Worm (Caenorhabditis elegans) whole organism, L3 larva: ENCODE measurements around the gene Y49F6C.2.

Source experiments
- ZK546.5 ChIP-seq: sonication (generic microtip); optimal IDR thresholded peaks from 2 replicates; lab custom pipeline; 2017; ENCODE audit warnings: missing biosample characterization, missing genetic modification characterization
- ama-1 ChIP-seq: fragments of 150-350 bp; optimal IDR thresholded peaks from 2 replicates; lab custom pipeline; 2018
- ceh-28 ChIP-seq: fragments of 150-350 bp; optimal IDR thresholded peaks from 2 replicates; lab custom pipeline; 2014; ENCODE audit warnings: missing biosample characterization, missing genetic modification reagents, missing genetic modification characterization
- ceh-82 ChIP-seq: fragments of 150-350 bp; optimal IDR thresholded peaks from 2 replicates; lab custom pipeline; 2014; ENCODE audit warnings: missing biosample characterization, missing genetic modification characterization
- ceh-9 ChIP-seq: sonication (generic microtip); optimal IDR thresholded peaks from 2 replicates; lab custom pipeline; 2018; ENCODE audit warnings: missing biosample characterization, missing genetic modification characterization
- daf-12 ChIP-seq: fragments of 150-350 bp; optimal IDR thresholded peaks from 2 replicates; lab custom pipeline; 2014; ENCODE audit warnings: missing biosample characterization, missing genetic modification reagents, missing genetic modification characterization
- egl-5 ChIP-seq: fragments of 150-350 bp; optimal IDR thresholded peaks from 2 replicates; lab custom pipeline; 2017; ENCODE audit warnings: missing biosample characterization, missing genetic modification reagents, missing genetic modification characterization, inconsistent platforms
- elt-3 ChIP-seq, 3 experiments: fragments of 150-350 bp in 1 of 3; sonication (generic microtip) in 2 of 3; optimal IDR thresholded peaks; 2 replicates in 2 of 3; 4 replicates in 1 of 3; lab custom pipeline; 2014 to 2017; ENCODE audit warnings: missing biosample characterization in 3 of 3, missing genetic modification characterization in 3 of 3
- jun-1 ChIP-seq: fragments of 150-350 bp; optimal IDR thresholded peaks from 2 replicates; lab custom pipeline; 2014; ENCODE audit warnings: missing biosample characterization, missing genetic modification reagents, missing genetic modification characterization
- lin-15B ChIP-seq: fragments of 150-350 bp; optimal IDR thresholded peaks from 2 replicates; lab custom pipeline; 2014; ENCODE audit warnings: missing biosample characterization, missing genetic modification characterization
- lsy-12 ChIP-seq: sonication (generic microtip); optimal IDR thresholded peaks from 2 replicates; lab custom pipeline; 2016; ENCODE audit warnings: mild to moderate bottlenecking, missing genetic modification characterization, missing compliant biosample characterization
- mdl-1 ChIP-seq: fragments of 150-350 bp; optimal IDR thresholded peaks from 2 replicates; lab custom pipeline; 2014; ENCODE audit warnings: missing biosample characterization, missing genetic modification characterization
- mml-1 ChIP-seq: fragments of 150-350 bp; sonication (generic microtip); optimal IDR thresholded peaks from 3 replicates; lab custom pipeline; 2014; ENCODE audit warnings: missing biosample characterization, missing genetic modification characterization
- nhr-11 ChIP-seq: fragments of 150-350 bp; optimal IDR thresholded peaks from 2 replicates; lab custom pipeline; 2014; ENCODE audit warnings: missing biosample characterization, missing genetic modification characterization
- nhr-23 ChIP-seq: fragments of 150-350 bp; optimal IDR thresholded peaks from 2 replicates; lab custom pipeline; 2014; ENCODE audit warnings: missing biosample characterization, missing genetic modification reagents, missing genetic modification characterization
- nhr-237 ChIP-seq: fragments of 150-350 bp; optimal IDR thresholded peaks from 2 replicates; lab custom pipeline; 2014; ENCODE audit warnings: missing biosample characterization, missing genetic modification characterization
- nhr-25 ChIP-seq: sonication (generic microtip); optimal IDR thresholded peaks from 2 replicates; lab custom pipeline; 2017; ENCODE audit warnings: missing biosample characterization, missing genetic modification characterization
- nhr-28 ChIP-seq: fragments of 150-350 bp; optimal IDR thresholded peaks from 2 replicates; lab custom pipeline; 2014; ENCODE audit warnings: missing biosample characterization, missing genetic modification characterization
- nhr-43 ChIP-seq: sonication (generic microtip); optimal IDR thresholded peaks from 2 replicates; lab custom pipeline; 2016; ENCODE audit warnings: mild to moderate bottlenecking, missing genetic modification characterization, missing compliant biosample characterization; ENCODE audit not compliant: poor library complexity, severe bottlenecking
- nhr-76 ChIP-seq: fragments of 150-350 bp; sonication (generic microtip); optimal IDR thresholded peaks from 5 replicates; lab custom pipeline; 2014; ENCODE audit warnings: missing biosample characterization, missing genetic modification characterization
- nhr-77 ChIP-seq: fragments of 150-350 bp; optimal IDR thresholded peaks from 2 replicates; lab custom pipeline; 2014; ENCODE audit warnings: missing biosample characterization, missing genetic modification characterization
- pha-4 ChIP-seq: fragments of 150-350 bp; optimal IDR thresholded peaks from 2 replicates; lab custom pipeline; 2014; ENCODE audit warnings: missing biosample characterization, missing genetic modification reagents, missing genetic modification characterization
- pqm-1 ChIP-seq: fragments of 150-350 bp; optimal IDR thresholded peaks from 2 replicates; lab custom pipeline; 2017; ENCODE audit warnings: missing biosample characterization, missing genetic modification characterization, inconsistent platforms
- sea-2 ChIP-seq: fragments of 150-350 bp; sonication (generic microtip); optimal IDR thresholded peaks from 4 replicates; lab custom pipeline; 2014; ENCODE audit warnings: missing biosample characterization, missing genetic modification reagents, missing genetic modification characterization
- skn-1 ChIP-seq: fragments of 150-350 bp; optimal IDR thresholded peaks from 2 replicates; lab custom pipeline; 2014; ENCODE audit warnings: missing biosample characterization, missing genetic modification characterization
- snpc-4 ChIP-seq: fragments of 150-350 bp; optimal IDR thresholded peaks from 2 replicates; lab custom pipeline; 2014; ENCODE audit warnings: missing biosample characterization, missing genetic modification characterization
- tbx-2 ChIP-seq: sonication (generic microtip); optimal IDR thresholded peaks from 2 replicates; lab custom pipeline; 2016; ENCODE audit warnings: mild to moderate bottlenecking, missing genetic modification characterization, missing compliant biosample characterization
- unc-39 ChIP-seq: sonication (generic microtip); optimal IDR thresholded peaks from 4 replicates; lab custom pipeline; 2017; ENCODE audit warnings: missing biosample characterization, missing genetic modification characterization
- unc-62 ChIP-seq: fragments of 150-350 bp; sonication (generic microtip); optimal IDR thresholded peaks from 4 replicates; lab custom pipeline; 2014; ENCODE audit warnings: missing biosample characterization, missing genetic modification reagents, missing genetic modification characterization
- zag-1 ChIP-seq: fragments of 150-350 bp; optimal IDR thresholded peaks from 2 replicates; lab custom pipeline; 2014; ENCODE audit warnings: missing biosample characterization, missing genetic modification characterization

Gene Y49F6C.2

DNA sequence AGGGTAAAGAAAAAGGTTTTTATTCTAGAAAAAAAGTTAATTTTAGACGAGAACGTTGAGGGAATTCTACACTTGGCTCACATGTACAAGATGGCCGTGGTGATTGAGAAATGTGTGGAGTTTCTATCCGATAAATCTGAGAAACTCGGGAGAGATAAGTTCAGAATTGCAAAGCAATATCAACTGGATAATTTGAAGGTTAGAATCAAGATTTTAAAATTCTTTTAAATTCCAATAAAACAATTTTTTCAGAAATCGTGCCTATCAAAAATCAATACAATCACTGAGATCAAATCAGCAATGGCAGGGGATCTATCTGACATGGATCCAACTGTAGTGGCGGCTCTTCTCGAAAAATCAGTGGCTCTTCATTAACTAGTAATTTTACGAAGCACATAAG lies at the start of gene Y49F6C.2:
Y49F6C.2 (plus strand) TSS at position 301 of the 400 bp plus-strand sequence.
- TF ChIP-seq nhr-237, result no peak
- TF ChIP-seq ceh-9 (tag; lab: Kevin White, UChicago), result no peak
- TF ChIP-seq nhr-28 (tag; lab: Kevin White, UChicago), result no peak
- no peak for TF ChIP-seq jun-1 (tag; lab: Kevin White, UChicago)
- TF ChIP-seq lsy-12 (tag; lab: Kevin White, UChicago), result no peak
- TF ChIP-seq nhr-76, result no peak
- TF ChIP-seq mdl-1 (tag; lab: Kevin White, UChicago), result no peak
- no peak for TF ChIP-seq egl-5 (tag; lab: Kevin White, UChicago)
- no peak for TF ChIP-seq nhr-43 (tag; lab: Kevin White, UChicago)
- no peak for TF ChIP-seq unc-39 (tag; lab: Kevin White, UChicago)
- no peak for TF ChIP-seq sea-2 (GFP tag; lab: Kevin White, UChicago)
- TF ChIP-seq elt-3 (tag; optimal IDR thresholded peaks at IDR 0.05; lab: Kevin White, UChicago), result no peak
- TF ChIP-seq pha-4, result no peak
- TF ChIP-seq skn-1 (tag; lab: Kevin White, UChicago), result no peak
- TF ChIP-seq zag-1 (tag; lab: Kevin White, UChicago), result no peak
- TF ChIP-seq nhr-11 (tag; lab: Kevin White, UChicago), result no peak
- no peak for TF ChIP-seq mml-1 (tag; lab: Kevin White, UChicago)
- TF ChIP-seq nhr-77 (tag; lab: Kevin White, UChicago), result no peak
- TF ChIP-seq ama-1 (lab: Kevin White, UChicago), result no peak
- TF ChIP-seq lin-15B (tag; lab: Kevin White, UChicago), result no peak

DNA sequence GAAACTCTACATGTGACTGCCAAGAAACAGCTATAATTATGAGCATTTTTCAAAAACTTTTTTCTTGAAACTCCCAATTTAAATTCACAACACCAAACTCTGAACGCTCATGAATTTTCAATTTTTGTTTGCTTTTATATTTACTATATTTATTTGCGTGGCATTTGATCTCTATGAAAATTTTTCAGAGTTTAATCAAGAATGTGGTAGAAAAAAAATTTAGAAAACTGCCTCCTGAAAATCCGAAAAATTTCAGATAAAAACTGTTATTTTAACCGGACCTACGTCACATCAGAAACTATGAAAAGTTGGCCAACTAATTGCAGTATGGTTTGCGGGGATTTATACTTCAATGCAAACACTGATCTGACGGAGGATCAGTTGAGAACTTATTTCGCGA lies 46.3 kb upstream of the Y49F6C.2 start, which contains the start of gene irld-27:
irld-27 (plus strand) TSS at position 301 of the 400 bp plus-strand sequence.
- TF ChIP-seq ceh-9 (tag; lab: Kevin White, UChicago), result no peak
- no peak for TF ChIP-seq nhr-25 (tag; lab: Kevin White, UChicago)
- TF ChIP-seq nhr-11 (tag; lab: Kevin White, UChicago), result no peak
- TF ChIP-seq ZK546.5 (tag; lab: Kevin White, UChicago), result no peak
- TF ChIP-seq lsy-12 (tag; lab: Kevin White, UChicago), result no peak
- no peak for TF ChIP-seq nhr-43 (tag; lab: Kevin White, UChicago)
- TF ChIP-seq nhr-23 (tag; lab: Kevin White, UChicago), result no peak
- TF ChIP-seq pqm-1, result no peak
- no peak for TF ChIP-seq ceh-28 (tag; lab: Kevin White, UChicago)
- TF ChIP-seq tbx-2 (tag; lab: Kevin White, UChicago), result no peak
- TF ChIP-seq egl-5 (tag; lab: Kevin White, UChicago), result no peak
- TF ChIP-seq nhr-77 (tag; lab: Kevin White, UChicago), result no peak
- no peak for TF ChIP-seq nhr-28 (tag; lab: Kevin White, UChicago)

DNA sequence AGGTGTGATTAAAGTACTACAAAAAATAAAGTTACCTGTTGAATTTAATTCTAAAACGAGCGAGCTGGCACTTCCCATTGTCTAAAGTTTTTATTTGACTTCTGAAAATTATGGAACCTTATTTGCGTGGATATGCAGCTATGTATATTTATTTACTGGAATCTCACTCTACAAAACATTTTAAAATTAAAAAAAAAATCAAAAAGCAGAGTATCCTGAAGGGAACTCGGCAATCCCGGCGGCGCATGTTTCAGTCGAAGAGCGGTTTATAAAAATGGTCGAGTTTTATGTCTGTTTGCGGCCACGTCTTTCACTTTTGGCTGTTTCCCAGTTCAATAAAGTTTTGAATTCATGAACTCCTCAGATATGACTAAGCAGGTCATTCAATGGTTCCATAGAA lies 41.3 kb upstream of the Y49F6C.2 start, which contains the start of gene F14D2.19:
F14D2.19 (minus strand) TSS at position 101 of the 400 bp plus-strand sequence.
- TF ChIP-seq ceh-82 (tag; lab: Kevin White, UChicago), result no peak
- TF ChIP-seq nhr-11 (tag; lab: Kevin White, UChicago), result no peak
- TF ChIP-seq nhr-76, result no peak
- TF ChIP-seq snpc-4 (tag; lab: Kevin White, UChicago), result no peak
- no peak for TF ChIP-seq elt-3 (tag; optimal IDR thresholded peaks at IDR 0.05; lab: Kevin White, UChicago)
- TF ChIP-seq ZK546.5 (tag; lab: Kevin White, UChicago), result no peak
- TF ChIP-seq jun-1 (tag; lab: Kevin White, UChicago), result no peak
- TF ChIP-seq mml-1 (tag; lab: Kevin White, UChicago), result no peak
- TF ChIP-seq sea-2 (GFP tag; lab: Kevin White, UChicago), result no peak
- TF ChIP-seq nhr-25 (tag; lab: Kevin White, UChicago), result no peak
- no peak for TF ChIP-seq nhr-237
- TF ChIP-seq, all 47 proteins: peak for 0

DNA sequence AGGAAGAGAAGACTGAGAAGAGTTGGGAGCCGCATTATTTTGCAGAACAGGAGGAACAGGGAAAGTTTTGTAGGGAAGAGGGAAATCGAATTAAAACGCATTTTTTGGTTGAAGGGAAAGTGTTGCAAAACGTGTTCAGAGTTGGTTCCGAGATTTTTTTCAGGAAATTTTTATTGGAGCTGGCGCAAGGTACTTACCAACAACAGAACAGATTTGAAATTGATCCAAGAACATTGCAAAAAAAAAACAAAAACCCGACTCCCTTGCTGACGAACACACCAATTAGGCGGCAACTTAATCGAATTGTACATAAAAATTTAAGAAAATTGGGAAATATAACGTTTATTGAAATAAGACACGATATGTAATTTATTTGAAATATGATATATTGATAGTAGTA lies 39.8 kb upstream of the Y49F6C.2 start, which contains the start of gene F14D2.7:
F14D2.7 (minus strand) TSS at position 101 of the 400 bp plus-strand sequence.
- TF ChIP-seq unc-62 (GFP tag; lab: Kevin White, UChicago) (no peak), daf-12 (no peak), ceh-9 (tag; lab: Kevin White, UChicago) (no peak), egl-5 (tag; lab: Kevin White, UChicago) (no peak), snpc-4 (tag; lab: Kevin White, UChicago) (no peak), zag-1 (tag; lab: Kevin White, UChicago) (no peak)

DNA sequence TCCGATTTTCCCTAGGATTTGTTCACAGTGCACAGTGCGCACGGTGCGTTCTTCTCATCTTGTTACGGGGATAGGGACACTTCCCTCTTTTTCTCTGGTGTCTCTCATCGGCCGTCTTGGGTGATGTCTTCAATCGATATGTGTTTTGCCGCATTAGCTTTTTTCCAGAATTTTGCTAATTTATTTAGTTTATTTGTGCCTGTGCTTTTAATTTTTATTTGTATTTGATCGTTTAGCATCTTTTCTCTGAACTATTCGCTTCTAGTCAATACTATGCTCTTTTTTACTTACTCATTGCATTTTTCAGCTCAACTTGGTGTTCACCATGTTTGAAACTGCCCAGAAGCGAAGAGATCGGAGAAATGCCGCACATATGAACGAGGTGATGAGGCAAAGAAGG lies 38.1 kb upstream of the Y49F6C.2 start, which contains the start of gene F14D2.5:
F14D2.5 (plus strand) TSS at position 301 of the 400 bp plus-strand sequence.
- TF ChIP-seq tbx-2 (tag; lab: Kevin White, UChicago), result no peak
